Fruit fly (Drosophila melanogaster): ENCODE results near the gene CG46301.

The CG46301 gene

dm6 chr2L:14103790-14104189 lies at the start of gene CG46301:
Gene CG46301, plus strand, starts transcription at chr2L:14104090.
- TF ChIP-seq foxo (GFP tag; optimal IDR thresholded peaks at IDR 0.05) (no peak), Myc (optimal IDR thresholded peaks at IDR 0.05) (no peak), CG32264 (GFP tag; optimal IDR thresholded peaks at IDR 0.05) (no peak), N (GFP tag; optimal IDR thresholded peaks at IDR 0.05) (no peak), dsf (GFP tag; optimal IDR thresholded peaks at IDR 0.05; ENCODE audit: borderline replicate concordance) (no peak), Dfd (GFP tag; optimal IDR thresholded peaks at IDR 0.05) (no peak), brk (GFP tag; optimal IDR thresholded peaks at IDR 0.05) (no peak), sv (GFP tag; optimal IDR thresholded peaks at IDR 0.05) (no peak), dl (GFP tag; optimal IDR thresholded peaks at IDR 0.05; ENCODE audit: insufficient read depth in 1 of 2, partially characterized antibody in 2 of 2) (no peak), OdsH (GFP tag; optimal IDR thresholded peaks at IDR 0.05) (no peak)

dm6 chr2L:14054281-14054680 lies 49.6 kb upstream of the CG46301 start:
- peak; percentile 74 for TF ChIP-seq Dfd (GFP tag; optimal IDR thresholded peaks at IDR 0.05)
- no peak for TF ChIP-seq usp (GFP tag; optimal IDR thresholded peaks at IDR 0.05)
- TF ChIP-seq Hnf4 (GFP tag; optimal IDR thresholded peaks at IDR 0.05), result no peak

DNA sequence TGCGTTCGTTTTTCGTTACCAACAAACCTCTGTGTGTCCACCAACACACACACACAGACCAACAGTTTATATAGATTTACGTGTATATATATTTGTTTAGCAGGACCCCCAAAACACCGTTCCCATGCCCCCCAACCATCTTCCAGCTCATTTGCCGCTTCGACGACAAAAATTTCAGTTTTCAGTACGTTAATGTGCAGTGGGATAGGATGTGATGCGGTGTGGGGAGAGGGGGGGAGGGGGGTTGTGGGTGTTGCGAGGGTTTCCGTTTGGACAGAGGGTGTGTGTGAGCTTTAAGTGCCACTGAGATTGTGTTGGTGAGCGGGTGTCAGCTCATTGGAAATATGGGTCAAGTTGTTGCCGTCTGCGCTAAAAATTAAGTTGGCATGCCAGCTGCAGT lies 49.0 kb upstream of the CG46301 start:
- peak; percentile 51 for TF ChIP-seq Dfd (GFP tag; optimal IDR thresholded peaks at IDR 0.05)
- TF ChIP-seq Hr78 (GFP tag; optimal IDR thresholded peaks at IDR 0.05), result no peak
- no peak for TF ChIP-seq CG9705 (GFP tag; optimal IDR thresholded peaks at IDR 0.05)
- no peak for TF ChIP-seq sage (GFP tag; optimal IDR thresholded peaks at IDR 0.05)
- TF ChIP-seq dl (GFP tag; optimal IDR thresholded peaks at IDR 0.05; ENCODE audit: insufficient read depth in 1 of 2, partially characterized antibody in 2 of 2), result no peak
- TF ChIP-seq Sp1 (GFP tag; optimal IDR thresholded peaks at IDR 0.05), result no peak
- no peak for TF ChIP-seq h (GFP tag; optimal IDR thresholded peaks at IDR 0.05)

DNA sequence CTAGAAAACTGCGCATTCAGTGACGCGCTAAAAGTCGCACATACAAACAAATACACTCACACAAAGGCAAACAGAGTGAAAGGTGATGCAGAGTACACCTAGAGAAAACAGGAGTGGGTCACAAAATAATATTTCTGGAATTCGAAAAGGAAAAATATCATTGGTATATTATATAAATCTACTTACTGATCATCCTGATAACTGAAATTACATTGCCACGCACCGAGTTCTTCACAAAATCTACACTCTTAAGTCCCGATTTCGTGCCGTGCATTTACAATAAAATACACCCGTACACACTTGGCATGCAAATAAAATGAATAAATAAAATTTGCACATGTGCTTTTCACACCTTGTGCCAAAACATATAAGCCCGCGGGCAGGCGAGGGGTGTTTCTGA lies 33.7 kb upstream of the CG46301 start:
- TF ChIP-seq br (GFP tag; optimal IDR thresholded peaks at IDR 0.05) (no peak), pan (optimal IDR thresholded peaks at IDR 0.05) (no peak), brk (GFP tag; optimal IDR thresholded peaks at IDR 0.05) (no peak), OdsH (GFP tag; optimal IDR thresholded peaks at IDR 0.05) (no peak), woc (GFP tag; optimal IDR thresholded peaks at IDR 0.05) (no peak), Sp1 (GFP tag; optimal IDR thresholded peaks at IDR 0.05) (peak; percentile 1), fru (GFP tag; optimal IDR thresholded peaks at IDR 0.05) (no peak), Jra (GFP tag; optimal IDR thresholded peaks at IDR 0.05) (no peak), lola (GFP tag; optimal IDR thresholded peaks at IDR 0.05) (no peak), rgr (GFP tag; optimal IDR thresholded peaks at IDR 0.05) (no peak), Mio (GFP tag; optimal IDR thresholded peaks at IDR 0.05) (no peak), ey (GFP tag; optimal IDR thresholded peaks at IDR 0.05) (no peak), Hr83 (GFP tag; optimal IDR thresholded peaks at IDR 0.05; ENCODE audit: poor library complexity, severe bottlenecking) (no peak), HLH106 (tag; optimal IDR thresholded peaks at IDR 0.05) (peak; percentile 39), GATAd (GFP tag; optimal IDR thresholded peaks at IDR 0.05) (no peak), Hnf4 (GFP tag; optimal IDR thresholded peaks at IDR 0.05) (no peak), N (GFP tag; optimal IDR thresholded peaks at IDR 0.05) (no peak), foxo (GFP tag; optimal IDR thresholded peaks at IDR 0.05) (peak in 1 of 2 experiments; percentile 24), CG9705 (GFP tag; optimal IDR thresholded peaks at IDR 0.05) (no peak), h (GFP tag; optimal IDR thresholded peaks at IDR 0.05) (no peak), Abd-B (GFP tag; optimal IDR thresholded peaks at IDR 0.05) (no peak), sage (GFP tag; optimal IDR thresholded peaks at IDR 0.05) (no peak), Rel (GFP tag; optimal IDR thresholded peaks at IDR 0.05) (no peak), Rel (tag; optimal IDR thresholded peaks at IDR 0.05) (no peak), Vsx2 (GFP tag; optimal IDR thresholded peaks at IDR 0.05; ENCODE audit: partially characterized antibody) (no peak), Myc (optimal IDR thresholded peaks at IDR 0.05) (no peak)

- TF ChIP-seq Jra (GFP tag; optimal IDR thresholded peaks at IDR 0.05) (peak; percentile 11), foxo (GFP tag; optimal IDR thresholded peaks at IDR 0.05) (peak in 1 of 2 experiments; percentile 58), br (GFP tag; optimal IDR thresholded peaks at IDR 0.05) (no peak), Hnf4 (GFP tag; optimal IDR thresholded peaks at IDR 0.05) (peak; percentile 57), GATAd (GFP tag; optimal IDR thresholded peaks at IDR 0.05) (no peak), Dif (GFP tag; optimal IDR thresholded peaks at IDR 0.05; ENCODE audit: partially characterized antibody) (no peak), fru (GFP tag; optimal IDR thresholded peaks at IDR 0.05) (peak; percentile 9), tai (GFP tag; optimal IDR thresholded peaks at IDR 0.05) (peak; percentile 37), Hr83 (GFP tag; optimal IDR thresholded peaks at IDR 0.05; ENCODE audit: poor library complexity, severe bottlenecking) (peak; percentile 77), h (GFP tag; optimal IDR thresholded peaks at IDR 0.05) (peak; percentile 8), Rel (GFP tag; optimal IDR thresholded peaks at IDR 0.05) (no peak), Rel (tag; optimal IDR thresholded peaks at IDR 0.05) (no peak), CrebA (GFP tag; optimal IDR thresholded peaks at IDR 0.05; ENCODE audit: borderline replicate concordance) (no peak), Myc (optimal IDR thresholded peaks at IDR 0.05) (peak; percentile 94)
Observed at dm6 chr2L:14094606-14095005, 9.3 kb upstream of the CG46301 start.

Data from whole organism, wandering third instar larva.